Fruit fly (Drosophila melanogaster) S2 (cell line): Measurements from ENCODE around the gene Eip63F-1.

ENCODE experiments used
- CG8478 ChIP-seq: fragments of >200 bp; optimal IDR thresholded peaks from 2 replicates; lab custom pipeline; 2018
- CTCF ChIP-seq, 2 experiments: fragments of >200 bp; optimal IDR thresholded peaks; 2 replicates each; lab custom pipeline; 2018

dm6 chr3L:3928205-3928942, 7.0 kb downstream of the Eip63F-1 start:
- TF ChIP-seq CG8478 (lab: Kevin White, UChicago) (no peak), CTCF (optimal IDR thresholded peaks at IDR 0.05; lab: Kevin White, UChicago) (no peak)
